Worm (Caenorhabditis elegans) whole organism, early embryonic: Measurements from ENCODE around the gene bpnt-1.

Experiments used
- B0310.2 ChIP-seq: sonication (generic microtip); optimal IDR thresholded peaks from 2 replicates; lab custom pipeline; 2016; ENCODE audit warnings: mild to moderate bottlenecking, missing genetic modification characterization, missing compliant biosample characterization
- aly-1 ChIP-seq: sonication (generic microtip); optimal IDR thresholded peaks from 2 replicates; lab custom pipeline; 2016; ENCODE audit warnings: missing genetic modification characterization, missing compliant biosample characterization
- ama-1 ChIP-seq: fragments of 150-350 bp; optimal IDR thresholded peaks from 2 replicates; lab custom pipeline; 2014
- ceh-13 ChIP-seq: fragments of 200-800 bp; sonication (Bioruptor generic); optimal IDR thresholded peaks from 2 replicates; lab custom pipeline; 2018; ENCODE audit warnings: mild to moderate bottlenecking, missing genetic modification characterization, missing compliant biosample characterization
- ets-7 ChIP-seq: sonication (generic microtip); optimal IDR thresholded peaks from 2 replicates; lab custom pipeline; 2016; ENCODE audit warnings: missing genotype, missing genetic modification characterization, missing compliant biosample characterization
- flt-1 ChIP-seq: fragments of 200-800 bp; sonication (Bioruptor generic); IDR thresholded peaks from 2 replicates; pipeline ENCODE4 v1.3.6; 2022; ENCODE audit warnings: missing genetic modification characterization, missing compliant biosample characterization
- hmbx-1 ChIP-seq: sonication (generic microtip); optimal IDR thresholded peaks from 2 replicates; lab custom pipeline; 2016; ENCODE audit warnings: mild to moderate bottlenecking, missing genetic modification characterization, missing compliant biosample characterization
- pes-1 ChIP-seq: fragments of 200-800 bp; sonication (Bioruptor generic); IDR thresholded peaks from 2 replicates; pipeline ENCODE4 v1.3.6; 2022; ENCODE audit warnings: missing genetic modification reagents, missing genetic modification characterization, missing compliant biosample characterization
- scrt-1 ChIP-seq: fragments of 200-800 bp; sonication (Bioruptor generic); IDR thresholded peaks from 2 replicates; pipeline ENCODE4 v1.3.6; 2022; ENCODE audit warnings: missing genetic modification characterization, missing compliant biosample characterization
- sea-1 ChIP-seq: fragments of 200-800 bp; sonication (Bioruptor generic); conservative IDR thresholded peaks from 2 replicates; pipeline ENCODE4 v1.3.6; 2022; ENCODE audit warnings: missing genetic modification characterization, missing compliant biosample characterization
- tbx-11 ChIP-seq: fragments of 200-800 bp; sonication (Bioruptor generic); IDR thresholded peaks from 2 replicates; pipeline ENCODE4 v1.3.6; 2022; ENCODE audit warnings: missing genetic modification characterization, missing compliant biosample characterization

The bpnt-1 gene

DNA sequence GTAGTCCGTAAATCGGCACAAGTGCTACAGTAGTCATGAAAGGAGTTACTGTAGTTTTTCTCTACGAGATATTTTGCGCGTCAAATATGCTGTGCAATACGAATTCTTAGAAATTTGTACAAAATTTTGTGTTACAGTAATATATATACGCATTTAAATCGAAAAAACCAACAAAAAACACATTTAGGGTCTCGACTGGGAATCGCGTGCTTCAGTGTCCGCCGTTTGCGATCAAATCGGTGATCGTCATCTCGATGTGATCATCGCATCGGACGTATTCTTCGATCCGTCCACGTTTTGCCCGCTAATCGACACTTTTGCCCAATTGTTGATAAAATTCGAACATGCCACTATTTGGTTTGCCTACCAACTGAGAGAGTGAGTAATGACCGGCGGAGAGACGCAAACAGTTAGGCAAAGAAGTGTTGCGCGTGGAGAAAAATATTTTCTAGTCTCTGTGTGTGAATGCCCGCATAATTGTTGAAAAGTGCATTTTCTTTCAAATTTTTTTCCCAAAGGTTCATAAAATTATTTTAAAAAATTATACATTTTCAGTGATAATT lies 48.9 kb downstream of the bpnt-1 start:
- TF ChIP-seq aly-1 (no peak), ama-1 (lab: Kevin White, UChicago) (no peak), ceh-13 (GFP tag; lab: Kevin White, UChicago) (no peak), flt-1 (GFP tag; lab: Robert Waterston, UW) (no peak), hmbx-1 (no peak), scrt-1 (no peak), B0310.2 (tag; lab: Kevin White, UChicago) (no peak), pes-1 (GFP tag; lab: Robert Waterston, UW) (no peak), sea-1 (no peak), ets-7 (tag; lab: Kevin White, UChicago) (no peak)

ce11 chrII:4470972-4471645 lies 51.1 kb downstream of the bpnt-1 start, which contains the start of gene W06B4.1:
Gene W06B4.1, plus strand, starts transcription at chrII:4471595.
- no peak for TF ChIP-seq tbx-11 (GFP tag; lab: Robert Waterston, UW)
